Worm (Caenorhabditis elegans) whole organism, L2 larva: ENCODE data around the gene T05H4.11.

ENCODE experiments used
- C34F6.9 ChIP-seq: fragments of 150-350 bp; optimal IDR thresholded peaks from 2 replicates; lab custom pipeline; 2014; ENCODE audit warnings: missing biosample characterization, missing genetic modification characterization
- F13H6.1 ChIP-seq: sonication (generic microtip); optimal IDR thresholded peaks from 2 replicates; lab custom pipeline; 2016; ENCODE audit warnings: missing genetic modification characterization, missing compliant biosample characterization
- R02D3.7 ChIP-seq: fragments of 150-350 bp; optimal IDR thresholded peaks from 2 replicates; lab custom pipeline; 2014; ENCODE audit warnings: missing biosample characterization, missing genetic modification characterization
- Y55F3AM.14 ChIP-seq: fragments of 200-800 bp; sonication (Bioruptor generic); optimal IDR thresholded peaks from 2 replicates; lab custom pipeline; 2018; ENCODE audit warnings: mild to moderate bottlenecking, missing genetic modification characterization, missing compliant biosample characterization
- ZK546.5 ChIP-seq: sonication (generic microtip); optimal IDR thresholded peaks from 2 replicates; lab custom pipeline; 2017; ENCODE audit warnings: missing biosample characterization, missing genetic modification characterization
- alr-1 ChIP-seq: fragments of 150-350 bp; optimal IDR thresholded peaks from 2 replicates; lab custom pipeline; 2014; ENCODE audit warnings: missing biosample characterization, missing genetic modification characterization
- ama-1 ChIP-seq: fragments of 150-350 bp; optimal IDR thresholded peaks from 2 replicates; lab custom pipeline; 2018; ENCODE audit warnings: inconsistent platforms
- blmp-1 ChIP-seq: sonication (generic microtip); optimal IDR thresholded peaks from 2 replicates; lab custom pipeline; 2017; ENCODE audit warnings: missing genetic modification characterization, mild to moderate bottlenecking, missing compliant biosample characterization, antibody characterized with exemption, moderate library complexity; ENCODE audit not compliant: insufficient read depth
- ceh-16 ChIP-seq: fragments of 150-350 bp; optimal IDR thresholded peaks from 2 replicates; lab custom pipeline; 2014; ENCODE audit warnings: missing biosample characterization, missing genetic modification characterization
- ceh-82 ChIP-seq: fragments of 150-350 bp; optimal IDR thresholded peaks from 2 replicates; lab custom pipeline; 2014; ENCODE audit warnings: missing biosample characterization, missing genetic modification characterization
- crh-2 ChIP-seq: sonication (generic microtip); optimal IDR thresholded peaks from 2 replicates; lab custom pipeline; 2017; ENCODE audit warnings: missing biosample characterization, missing genetic modification characterization
- dmd-4 ChIP-seq: sonication (generic microtip); optimal IDR thresholded peaks from 2 replicates; lab custom pipeline; 2017; ENCODE audit warnings: missing biosample characterization, missing genetic modification characterization
- egl-27 ChIP-seq: sonication (generic microtip); optimal IDR thresholded peaks from 3 replicates; lab custom pipeline; 2017; ENCODE audit warnings: missing biosample characterization, missing genetic modification reagents, missing genetic modification characterization
- elt-1 ChIP-seq: fragments of 150-350 bp; optimal IDR thresholded peaks from 2 replicates; lab custom pipeline; 2014; ENCODE audit warnings: missing biosample characterization, missing genetic modification characterization
- elt-3 ChIP-seq: sonication (generic microtip); optimal IDR thresholded peaks from 2 replicates; lab custom pipeline; 2017; ENCODE audit warnings: missing biosample characterization, missing genetic modification characterization
- fos-1 ChIP-seq: fragments of 150-350 bp; optimal IDR thresholded peaks from 2 replicates; lab custom pipeline; 2014; ENCODE audit warnings: missing biosample characterization, missing genetic modification characterization
- gmeb-1 ChIP-seq: fragments of 150-350 bp; optimal IDR thresholded peaks from 2 replicates; lab custom pipeline; 2014; ENCODE audit warnings: missing biosample characterization, missing genetic modification characterization
- lin-11 ChIP-seq: fragments of 150-350 bp; sonication (generic microtip); optimal IDR thresholded peaks from 2 replicates; lab custom pipeline; 2014; ENCODE audit warnings: missing biosample characterization, missing genetic modification characterization, inconsistent platforms, mixed read lengths
- lin-13 ChIP-seq: fragments of 150-350 bp; optimal IDR thresholded peaks from 2 replicates; lab custom pipeline; 2014; ENCODE audit warnings: missing biosample characterization, missing genetic modification reagents, missing genetic modification characterization
- lin-39 ChIP-seq: fragments of 150-350 bp; optimal IDR thresholded peaks from 2 replicates; lab custom pipeline; 2014; ENCODE audit warnings: missing biosample characterization, missing genetic modification reagents, missing genetic modification characterization
- lsy-2 ChIP-seq, 2 experiments: fragments of 150-350 bp in 1 of 2; sonication (generic microtip) in 1 of 2; optimal IDR thresholded peaks; 2 replicates each; lab custom pipeline; 2014 to 2017; ENCODE audit warnings: missing biosample characterization in 2 of 2, missing genetic modification characterization in 2 of 2
- mab-5 ChIP-seq: fragments of 150-350 bp; optimal IDR thresholded peaks from 2 replicates; lab custom pipeline; 2014; ENCODE audit warnings: missing biosample characterization, missing genetic modification characterization
- mbf-1 ChIP-seq: sonication (generic microtip); optimal IDR thresholded peaks from 2 replicates; lab custom pipeline; 2017; ENCODE audit warnings: missing biosample characterization, missing genetic modification characterization
- mdl-1 ChIP-seq, 2 experiments: fragments of 150-350 bp in 1 of 2; sonication (generic microtip) in 1 of 2; optimal IDR thresholded peaks; 2 replicates each; lab custom pipeline; 2017; ENCODE audit warnings: missing biosample characterization in 2 of 2, missing genetic modification characterization in 2 of 2
- nhr-10 ChIP-seq: sonication (generic microtip); optimal IDR thresholded peaks from 2 replicates; lab custom pipeline; 2017; ENCODE audit warnings: missing biosample characterization, missing genetic modification characterization
- nhr-11 ChIP-seq: fragments of 150-350 bp; optimal IDR thresholded peaks from 2 replicates; lab custom pipeline; 2014; ENCODE audit warnings: missing biosample characterization, missing genetic modification characterization
- nhr-12 ChIP-seq: fragments of 150-350 bp; optimal IDR thresholded peaks from 2 replicates; lab custom pipeline; 2014; ENCODE audit warnings: missing biosample characterization, missing genetic modification characterization
- nhr-129 ChIP-seq: fragments of 150-350 bp; optimal IDR thresholded peaks from 2 replicates; lab custom pipeline; 2014; ENCODE audit warnings: missing biosample characterization, missing genetic modification characterization
- nhr-21 ChIP-seq: fragments of 150-350 bp; optimal IDR thresholded peaks from 2 replicates; lab custom pipeline; 2014; ENCODE audit warnings: missing biosample characterization, missing genetic modification characterization
- nhr-23 ChIP-seq: fragments of 150-350 bp; optimal IDR thresholded peaks from 2 replicates; lab custom pipeline; 2014; ENCODE audit warnings: missing biosample characterization, missing genetic modification reagents, missing genetic modification characterization
- nhr-237 ChIP-seq: fragments of 150-350 bp; optimal IDR thresholded peaks from 2 replicates; lab custom pipeline; 2014; ENCODE audit warnings: missing biosample characterization, missing genetic modification characterization
- nhr-25 ChIP-seq: fragments of 150-350 bp; sonication (generic microtip); optimal IDR thresholded peaks from 3 replicates; lab custom pipeline; 2014; ENCODE audit warnings: missing biosample characterization, missing genetic modification characterization
- nhr-6 ChIP-seq: fragments of 150-350 bp; optimal IDR thresholded peaks from 2 replicates; lab custom pipeline; 2014; ENCODE audit warnings: missing biosample characterization, missing genetic modification characterization
- nhr-77 ChIP-seq: fragments of 150-350 bp; optimal IDR thresholded peaks from 2 replicates; lab custom pipeline; 2014; ENCODE audit warnings: missing biosample characterization, missing genetic modification characterization
- peb-1 ChIP-seq: fragments of 150-350 bp; optimal IDR thresholded peaks from 2 replicates; lab custom pipeline; 2014; ENCODE audit warnings: missing biosample characterization, missing genetic modification characterization
- sem-4 ChIP-seq: fragments of 150-350 bp; optimal IDR thresholded peaks from 2 replicates; lab custom pipeline; 2014; ENCODE audit warnings: missing biosample characterization, missing genetic modification reagents, missing genetic modification characterization
- sma-3 ChIP-seq: sonication (generic microtip); optimal IDR thresholded peaks from 2 replicates; lab custom pipeline; 2016; ENCODE audit warnings: missing genetic modification reagents, missing genetic modification characterization, missing compliant biosample characterization
- sma-9 ChIP-seq, 2 experiments: fragments of 150-350 bp in 1 of 2; sonication (generic microtip) in 1 of 2; optimal IDR thresholded peaks; 2 replicates each; lab custom pipeline; 2014 to 2016; ENCODE audit warnings: missing genetic modification characterization in 2 of 2, mild to moderate bottlenecking in 1 of 2, missing biosample characterization in 1 of 2, missing compliant biosample characterization in 1 of 2, missing genetic modification reagents in 1 of 2, moderate library complexity in 1 of 2
- snpc-4 ChIP-seq: fragments of 150-350 bp; optimal IDR thresholded peaks from 2 replicates; lab custom pipeline; 2014; ENCODE audit warnings: missing biosample characterization, missing genetic modification characterization
- unc-55 ChIP-seq: fragments of 150-350 bp; sonication (generic microtip); optimal IDR thresholded peaks from 3 replicates; lab custom pipeline; 2014; ENCODE audit warnings: missing biosample characterization, missing genetic modification reagents, missing genetic modification characterization
- unc-62 ChIP-seq: fragments of 150-350 bp; optimal IDR thresholded peaks from 2 replicates; lab custom pipeline; 2014; ENCODE audit warnings: missing biosample characterization, missing genetic modification reagents, missing genetic modification characterization
- zag-1 ChIP-seq: fragments of 150-350 bp; optimal IDR thresholded peaks from 2 replicates; lab custom pipeline; 2014; ENCODE audit warnings: missing biosample characterization, missing genetic modification characterization
- ztf-11 ChIP-seq: sonication (generic microtip); optimal IDR thresholded peaks from 2 replicates; lab custom pipeline; 2017; ENCODE audit warnings: missing biosample characterization, missing genetic modification characterization
- ztf-4 ChIP-seq: fragments of 150-350 bp; optimal IDR thresholded peaks from 2 replicates; lab custom pipeline; 2014; ENCODE audit warnings: missing biosample characterization, missing genetic modification characterization

The T05H4.11 gene

ce11 chrV:6441613-6442012, 15.6 kb upstream of the T05H4.11 start, which contains the start of gene T05H4.15:
TSS of gene T05H4.15 (minus strand) at chrV:6441713.
- TF ChIP-seq C34F6.9 (tag; lab: Kevin White, UChicago): no peak
- TF ChIP-seq gmeb-1: no peak
- no peak for TF ChIP-seq lin-13
- no peak for TF ChIP-seq ceh-16
- no peak for TF ChIP-seq unc-62 (GFP tag; lab: Kevin White, UChicago)
- no peak for TF ChIP-seq fos-1 (tag; lab: Kevin White, UChicago)
- TF ChIP-seq, all 48 proteins: peak for 0

ce11 chrV:6438601-6439000, 12.5 kb upstream of the T05H4.11 start, which contains the start of gene T05H4.4:
TSS of gene T05H4.4 (plus strand) at chrV:6438901.
- no peak for TF ChIP-seq ceh-16
- TF ChIP-seq elt-3 (tag; lab: Kevin White, UChicago): no peak
- TF ChIP-seq fos-1 (tag; lab: Kevin White, UChicago): no peak
- no peak for TF ChIP-seq nhr-25 (tag; lab: Kevin White, UChicago)
- TF ChIP-seq gmeb-1: no peak
- no peak for TF ChIP-seq snpc-4
- TF ChIP-seq egl-27 (tag; lab: Kevin White, UChicago): no peak
- TF ChIP-seq, all 48 proteins: peak for 0

ce11 chrV:6436332-6436731, 10.3 kb upstream of the T05H4.11 start, which contains the start of gene hpo-19:
TSS of gene hpo-19 (plus strand) at chrV:6436645.
- TF ChIP-seq fos-1 (tag; lab: Kevin White, UChicago) (peak; percentile 34), ceh-16 (no peak), nhr-21 (peak; percentile 20)
- TF ChIP-seq, all 48 proteins: peak for 2

ce11 chrV:6433446-6434178, 7.6 kb upstream of the T05H4.11 start, which contains the start of the genes gad-1 and erfa-1:
TSS of gene gad-1 (minus strand) at chrV:6433496.
TSS of gene erfa-1 (plus strand) at chrV:6434128.
- peak; percentile 60 for TF ChIP-seq C34F6.9 (tag; lab: Kevin White, UChicago)
- TF ChIP-seq ZK546.5 (tag; lab: Kevin White, UChicago): no peak
- no peak for TF ChIP-seq alr-1 (tag; lab: Kevin White, UChicago)
- peak; percentile 2 for TF ChIP-seq F13H6.1 (tag; lab: Kevin White, UChicago)
- no peak for TF ChIP-seq snpc-4
- no peak for TF ChIP-seq nhr-6 (tag; lab: Kevin White, UChicago)
- TF ChIP-seq nhr-10 (tag; lab: Kevin White, UChicago): no peak
- TF ChIP-seq nhr-25 (tag; lab: Kevin White, UChicago): peak; percentile 38
- no peak for TF ChIP-seq egl-27 (tag; lab: Kevin White, UChicago)
- no peak for TF ChIP-seq Y55F3AM.14 (GFP tag; lab: Kevin White, UChicago)
- no peak for TF ChIP-seq dmd-4
- no peak for TF ChIP-seq elt-3 (tag; lab: Kevin White, UChicago)
- no peak for TF ChIP-seq mdl-1 (tag; optimal IDR thresholded peaks at IDR 0.05; lab: Kevin White, UChicago)
- peak; percentile 24 to 91 for TF ChIP-seq lsy-2 (tag; optimal IDR thresholded peaks at IDR 0.05; lab: Kevin White, UChicago)
- TF ChIP-seq zag-1 (tag; lab: Kevin White, UChicago): no peak
- no peak for TF ChIP-seq mbf-1 (tag; lab: Kevin White, UChicago)
- TF ChIP-seq lin-11 (tag; lab: Kevin White, UChicago): peak; percentile 16
- TF ChIP-seq blmp-1: no peak
- TF ChIP-seq sma-3 (GFP tag; lab: Kevin White, UChicago): peak; percentile 26
- TF ChIP-seq gmeb-1: no peak
- TF ChIP-seq unc-62 (GFP tag; lab: Kevin White, UChicago): no peak
- no peak for TF ChIP-seq lin-39 (tag; lab: Kevin White, UChicago)
- TF ChIP-seq lin-13: peak; percentile 24
- no peak for TF ChIP-seq mab-5 (tag; lab: Kevin White, UChicago)
- no peak for TF ChIP-seq nhr-77 (tag; lab: Kevin White, UChicago)
- no peak for TF ChIP-seq sem-4 (tag; lab: Kevin White, UChicago)
- TF ChIP-seq ceh-82 (tag; lab: Kevin White, UChicago): no peak
- TF ChIP-seq sma-9 (GFP tag; optimal IDR thresholded peaks at IDR 0.05; lab: Kevin White, UChicago): peak; percentile 60
- no peak for TF ChIP-seq sma-9 (tag; optimal IDR thresholded peaks at IDR 0.05; lab: Kevin White, UChicago)
- no peak for TF ChIP-seq elt-1
- TF ChIP-seq nhr-12 (tag; lab: Kevin White, UChicago): no peak
- TF ChIP-seq ceh-16: no peak
- no peak for TF ChIP-seq nhr-237 (tag; lab: Kevin White, UChicago)
- no peak for TF ChIP-seq ztf-4
- peak; percentile 46 for TF ChIP-seq nhr-21
- TF ChIP-seq nhr-11 (tag; lab: Kevin White, UChicago): no peak
- TF ChIP-seq R02D3.7: no peak
- TF ChIP-seq nhr-129: peak; percentile 71
- TF ChIP-seq ztf-11 (tag; lab: Kevin White, UChicago): no peak
- TF ChIP-seq ama-1 (lab: Kevin White, UChicago): no peak
- no peak for TF ChIP-seq fos-1 (tag; lab: Kevin White, UChicago)
- peak; percentile 84 for TF ChIP-seq unc-55 (GFP tag; lab: Kevin White, UChicago)
- peak; percentile 65 for TF ChIP-seq crh-2
- no peak for TF ChIP-seq peb-1 (tag; lab: Kevin White, UChicago)
- TF ChIP-seq nhr-23: no peak
